Fruit fly (Drosophila melanogaster): Measurements from ENCODE around the gene PlexA.

DNA sequence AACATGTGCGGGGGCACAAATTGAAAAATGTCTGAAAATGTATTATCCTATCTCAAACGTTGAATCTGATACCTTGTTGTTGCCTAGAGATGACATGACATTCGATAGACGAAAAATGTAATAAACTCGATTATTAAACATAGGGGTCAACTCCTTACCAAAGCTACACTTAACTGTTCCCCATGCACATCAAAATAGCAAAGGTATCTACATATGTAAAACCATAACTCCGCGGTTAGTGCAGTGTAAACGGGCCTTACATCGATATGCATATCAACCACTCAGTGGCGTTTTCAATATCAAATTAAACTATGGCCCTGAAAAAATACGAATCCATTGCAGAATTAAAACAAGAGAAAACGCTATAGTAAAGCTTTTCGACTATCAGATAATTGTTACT is 24.4 kb upstream of the PlexA start:
- TF ChIP-seq EcR (GFP tag; optimal IDR thresholded peaks at IDR 0.05) (no peak), psq (optimal IDR thresholded peaks at IDR 0.05) (no peak), usp (GFP tag; optimal IDR thresholded peaks at IDR 0.05) (no peak), pan (optimal IDR thresholded peaks at IDR 0.05) (no peak), CG8478 (optimal IDR thresholded peaks at IDR 0.05) (no peak), Dll (optimal IDR thresholded peaks at IDR 0.05) (no peak)
